Worm (Caenorhabditis elegans): ENCODE results near the gene Y19D10B.8.

DNA sequence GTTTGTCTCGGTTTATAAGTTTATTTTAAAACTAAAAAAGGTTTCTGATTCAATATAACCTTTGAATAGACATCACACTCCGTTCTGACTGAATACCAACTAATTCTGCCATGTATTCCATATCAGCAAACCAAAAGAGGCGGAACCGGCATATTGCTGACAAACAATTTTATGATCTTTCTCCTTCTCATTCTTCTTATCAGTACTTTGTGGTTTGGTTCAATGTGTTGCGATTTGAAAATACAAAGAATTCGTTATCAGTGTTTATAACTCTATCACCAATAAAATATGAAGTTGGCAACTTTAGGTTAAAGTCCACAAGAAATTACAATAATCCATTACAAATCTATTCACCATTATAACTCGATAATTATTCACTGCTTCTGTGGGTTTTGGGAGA, 23.5 kb upstream of the Y19D10B.8 start:
- no peak for TF ChIP-seq W03F9.2 (tag; optimal IDR thresholded peaks at IDR 0.05)
- no peak for TF ChIP-seq him-1 (tag; optimal IDR thresholded peaks at IDR 0.05)
